Worm (Caenorhabditis elegans) whole organism, L4/young adult: ENCODE measurements around the gene tpst-2.

Source experiments
- W03F9.2 ChIP-seq: fragments of 150-350 bp; optimal IDR thresholded peaks from 2 replicates; lab custom pipeline; 2014; ENCODE audit warnings: missing biosample characterization, missing genetic modification characterization
- dao-5 ChIP-seq: sonication (generic microtip); optimal IDR thresholded peaks from 2 replicates; lab custom pipeline; 2016; ENCODE audit warnings: missing genotype, missing genetic modification characterization, moderate library complexity, missing compliant biosample characterization
- him-1 ChIP-seq: sonication (generic microtip); optimal IDR thresholded peaks from 2 replicates; lab custom pipeline; 2016; ENCODE audit warnings: missing genotype, missing genetic modification reagents, missing genetic modification characterization, missing compliant biosample characterization

The tpst-2 gene

ce11 chrIII:770958-771357, at the start of gene tpst-2:
Gene tpst-2 (plus strand): TSS chrIII:771258.
- TF ChIP-seq dao-5 (tag; lab: Kevin White, UChicago) (no peak), him-1 (tag; lab: Kevin White, UChicago) (no peak), W03F9.2 (tag; lab: Kevin White, UChicago) (no peak)

DNA sequence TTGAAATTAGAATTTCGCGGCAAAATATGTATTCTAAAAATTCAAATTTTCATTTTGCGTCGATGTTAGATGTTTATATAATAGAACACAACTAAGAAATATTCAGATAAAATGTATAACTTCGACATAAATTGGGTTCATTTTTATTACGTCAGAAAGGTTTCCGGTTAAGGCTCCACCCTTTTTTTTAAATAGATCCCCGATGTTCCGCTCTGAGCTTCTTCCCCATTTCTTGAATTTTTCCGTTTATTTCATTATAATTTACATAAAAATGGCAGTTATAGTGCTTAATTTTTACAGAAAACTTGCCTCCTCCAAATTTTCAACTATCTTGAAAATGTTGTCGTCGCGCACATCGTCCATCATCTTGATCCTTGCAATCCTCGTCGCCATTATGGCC, 46.2 kb upstream of the tpst-2 start, which contains the start of gene flp-24:
Gene flp-24, plus strand, starts transcription at position 301 of the 400 bp plus-strand sequence.
- no peak for TF ChIP-seq dao-5 (tag; lab: Kevin White, UChicago)
- no peak for TF ChIP-seq him-1 (tag; lab: Kevin White, UChicago)
- TF ChIP-seq W03F9.2 (tag; lab: Kevin White, UChicago): no peak

- no peak for TF ChIP-seq him-1 (tag; lab: Kevin White, UChicago)
- TF ChIP-seq dao-5 (tag; lab: Kevin White, UChicago): no peak
- no peak for TF ChIP-seq W03F9.2 (tag; lab: Kevin White, UChicago)
Measured at ce11 chrIII:728074-728473, 43.0 kb upstream of the tpst-2 start.

DNA sequence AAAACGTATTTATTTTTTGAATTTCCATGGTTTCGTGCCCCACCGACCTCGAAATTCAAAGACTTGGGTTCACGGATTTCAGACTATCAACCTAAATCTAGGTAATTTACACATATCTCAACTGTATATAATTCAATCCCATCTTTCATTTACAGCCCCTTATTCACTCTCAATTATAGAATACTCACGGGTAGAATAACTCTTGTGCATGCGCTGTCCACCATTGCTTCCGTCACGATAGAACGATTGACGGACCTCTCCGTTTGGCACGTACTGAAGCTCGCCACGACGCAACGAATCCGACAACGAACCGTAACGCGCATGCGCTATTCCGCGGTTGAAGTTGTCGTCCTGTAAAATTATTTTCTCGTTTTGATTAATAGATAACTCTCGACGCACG, 42.4 kb upstream of the tpst-2 start:
- TF ChIP-seq dao-5 (tag; lab: Kevin White, UChicago) (no peak), him-1 (tag; lab: Kevin White, UChicago) (no peak), W03F9.2 (tag; lab: Kevin White, UChicago) (no peak)

DNA sequence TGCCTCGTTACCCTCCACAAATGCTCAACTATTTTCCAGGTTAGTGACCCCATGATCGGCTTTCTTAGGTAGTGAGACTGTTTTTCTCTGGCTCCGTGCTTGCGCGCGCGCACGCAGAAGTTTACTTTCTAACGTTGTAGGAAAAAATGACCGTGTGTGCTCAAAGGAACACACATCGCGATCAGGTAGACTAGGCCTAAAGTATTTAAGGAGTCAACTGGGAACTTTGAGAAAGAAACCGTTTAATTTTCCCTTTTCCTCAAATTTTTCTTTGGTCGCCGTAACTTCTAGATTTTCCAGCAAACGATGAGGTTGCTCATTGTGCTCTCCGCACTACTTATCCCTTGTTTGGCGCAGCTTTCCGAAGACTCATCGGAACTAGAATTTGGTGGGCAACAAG, 30.7 kb upstream of the tpst-2 start, which contains the start of gene idpp-1:
Gene idpp-1, plus strand, starts transcription at position 301 of the 400 bp plus-strand sequence.
- no peak for TF ChIP-seq W03F9.2 (tag; lab: Kevin White, UChicago)
- no peak for TF ChIP-seq dao-5 (tag; lab: Kevin White, UChicago)
- TF ChIP-seq him-1 (tag; lab: Kevin White, UChicago): no peak

ce11 chrIII:744459-744858, 26.6 kb upstream of the tpst-2 start:
- TF ChIP-seq him-1 (tag; lab: Kevin White, UChicago): no peak
- TF ChIP-seq W03F9.2 (tag; lab: Kevin White, UChicago): no peak
- no peak for TF ChIP-seq dao-5 (tag; lab: Kevin White, UChicago)

DNA sequence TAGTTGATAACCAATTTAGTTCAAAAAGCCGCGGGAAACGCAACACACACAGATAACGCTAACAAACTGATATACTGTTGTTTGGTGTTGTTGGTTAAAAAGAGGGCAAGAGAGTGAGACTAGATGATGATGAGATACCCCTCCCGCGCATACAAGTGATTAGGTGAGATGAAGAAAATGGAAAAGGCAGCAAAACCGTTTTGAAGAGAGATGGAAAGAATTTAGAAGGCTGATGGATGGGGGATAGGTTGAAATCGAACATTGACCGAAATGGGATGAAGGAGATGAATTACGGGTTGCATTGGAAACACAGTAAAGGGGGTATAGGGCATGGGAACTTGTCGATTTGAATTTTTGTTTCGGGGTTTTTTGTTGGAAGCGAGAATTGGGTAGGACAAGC, 22.3 kb upstream of the tpst-2 start:
- TF ChIP-seq him-1 (tag; lab: Kevin White, UChicago) (no peak), W03F9.2 (tag; lab: Kevin White, UChicago) (no peak), dao-5 (tag; lab: Kevin White, UChicago) (no peak)

- no peak for TF ChIP-seq him-1 (tag; lab: Kevin White, UChicago)
- no peak for TF ChIP-seq dao-5 (tag; lab: Kevin White, UChicago)
- no peak for TF ChIP-seq W03F9.2 (tag; lab: Kevin White, UChicago)
Measured at ce11 chrIII:750028-750427, 21.0 kb upstream of the tpst-2 start.

- TF ChIP-seq him-1 (tag; lab: Kevin White, UChicago): no peak
- TF ChIP-seq W03F9.2 (tag; lab: Kevin White, UChicago): no peak
- TF ChIP-seq dao-5 (tag; lab: Kevin White, UChicago): no peak
Measured at ce11 chrIII:752326-752725, 18.7 kb upstream of the tpst-2 start, which contains the start of gene pat-12. Gene pat-12 (minus strand): TSS chrIII:752426.

DNA sequence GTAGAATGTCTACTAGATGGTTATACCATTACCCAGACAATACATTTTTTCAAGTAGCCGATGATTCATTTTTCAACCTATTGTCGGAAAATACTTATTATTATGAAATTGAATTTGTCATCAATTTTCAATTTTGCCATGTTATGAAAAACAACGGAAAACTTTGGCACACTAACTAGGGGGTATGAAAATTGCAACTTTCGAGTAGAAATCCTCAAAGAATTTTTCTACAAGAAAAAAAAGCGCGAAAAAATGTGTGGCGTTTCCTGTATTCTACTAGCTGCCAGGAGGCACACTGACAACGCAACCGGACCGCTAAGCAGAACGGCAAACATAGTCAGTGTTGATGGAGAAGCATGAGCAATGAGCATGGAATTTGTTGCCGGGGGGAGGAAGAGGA, 16.7 kb upstream of the tpst-2 start:
- no peak for TF ChIP-seq him-1 (tag; lab: Kevin White, UChicago)
- no peak for TF ChIP-seq W03F9.2 (tag; lab: Kevin White, UChicago)
- no peak for TF ChIP-seq dao-5 (tag; lab: Kevin White, UChicago)

DNA sequence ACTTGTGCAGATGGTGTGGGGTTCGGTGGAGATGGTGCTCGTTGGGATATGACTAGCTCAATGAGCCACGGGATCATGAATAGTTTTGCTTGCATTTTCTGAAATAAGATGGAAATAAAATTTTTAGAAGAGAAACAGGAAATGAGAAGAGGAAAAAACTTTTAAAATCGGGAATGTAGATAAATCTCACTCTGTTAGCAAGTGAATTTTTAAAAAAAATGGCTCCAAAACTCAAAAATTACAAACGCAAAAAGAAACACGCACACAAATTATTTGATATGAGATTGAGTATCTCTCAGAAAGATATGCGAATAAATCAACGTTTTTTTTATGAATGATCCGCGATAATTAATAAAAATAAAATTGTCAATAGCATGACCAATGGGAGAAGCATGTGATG, 13.1 kb upstream of the tpst-2 start, which contains the start of gene T17H7.7:
Gene T17H7.7, minus strand, starts transcription at position 101 of the 400 bp plus-strand sequence.
- TF ChIP-seq W03F9.2 (tag; lab: Kevin White, UChicago) (no peak), dao-5 (tag; lab: Kevin White, UChicago) (no peak)

ce11 chrIII:759675-760074, 11.4 kb upstream of the tpst-2 start:
- TF ChIP-seq dao-5 (tag; lab: Kevin White, UChicago): no peak
- TF ChIP-seq him-1 (tag; lab: Kevin White, UChicago): no peak
- no peak for TF ChIP-seq W03F9.2 (tag; lab: Kevin White, UChicago)

- TF ChIP-seq him-1 (tag; lab: Kevin White, UChicago): no peak
- TF ChIP-seq dao-5 (tag; lab: Kevin White, UChicago): no peak
- TF ChIP-seq W03F9.2 (tag; lab: Kevin White, UChicago): no peak
Measured at ce11 chrIII:761476-761875, 9.6 kb upstream of the tpst-2 start, which contains the start of gene nlp-52. Gene nlp-52 (plus strand): TSS chrIII:761776.

DNA sequence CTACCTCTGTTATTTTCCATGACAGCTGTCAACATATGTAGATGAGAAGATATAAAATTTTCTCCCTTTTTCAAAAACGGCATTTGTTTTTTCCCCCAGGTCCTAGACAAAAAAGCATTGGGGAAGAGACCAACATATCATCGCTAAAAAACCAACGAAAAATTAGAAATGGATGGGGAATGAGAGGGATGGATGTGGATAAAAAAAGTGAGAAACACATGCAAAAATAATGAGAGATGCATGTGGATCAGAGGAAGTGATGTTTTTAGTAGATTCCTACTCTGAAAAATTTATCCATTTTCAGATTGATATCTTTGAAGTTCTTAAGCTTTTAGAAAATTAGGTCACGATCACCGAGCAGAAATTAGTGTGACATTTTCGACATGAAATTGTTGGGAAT, 8.6 kb upstream of the tpst-2 start:
- TF ChIP-seq him-1 (tag; lab: Kevin White, UChicago) (no peak), W03F9.2 (tag; lab: Kevin White, UChicago) (no peak), dao-5 (tag; lab: Kevin White, UChicago) (no peak)
